Worm (Caenorhabditis elegans) whole organism, young adult: ENCODE data around the gene F55A11.11.

Source experiments
- B0019.2 ChIP-seq: fragments of 200-800 bp; sonication (Bioruptor generic); conservative IDR thresholded peaks from 2 replicates; pipeline ENCODE4 v1.3.6; 2022; ENCODE audit warnings: missing genetic modification reagents, missing genetic modification characterization, missing compliant biosample characterization
- B0336.3 ChIP-seq: fragments of 200-800 bp; sonication (Bioruptor generic); IDR thresholded peaks from 2 replicates; pipeline ENCODE4 v1.3.6; 2022; ENCODE audit warnings: missing genetic modification characterization, missing compliant biosample characterization
- C06A6.2 ChIP-seq: fragments of 200-800 bp; sonication (Bioruptor generic); conservative IDR thresholded peaks from 2 replicates; pipeline ENCODE4 v1.3.6; 2022; ENCODE audit warnings: missing genetic modification characterization, missing compliant biosample characterization
- F10E7.11 ChIP-seq: sonication (generic microtip); optimal IDR thresholded peaks from 2 replicates; lab custom pipeline; 2017; ENCODE audit warnings: mild to moderate bottlenecking, missing genetic modification characterization, moderate library complexity, missing compliant biosample characterization
- F33H1.4 ChIP-seq: fragments of 200-800 bp; sonication (Bioruptor generic); IDR thresholded peaks from 2 replicates; pipeline ENCODE4 v1.3.6; 2022; ENCODE audit warnings: missing genetic modification reagents, missing genetic modification characterization, missing compliant biosample characterization
- F37B4.10 ChIP-seq: fragments of 200-800 bp; sonication (Bioruptor generic); IDR thresholded peaks from 2 replicates; pipeline ENCODE4 v1.3.6; 2022; ENCODE audit warnings: missing genetic modification characterization, missing compliant biosample characterization
- F52B5.7 ChIP-seq: sonication (generic microtip); optimal IDR thresholded peaks from 2 replicates; lab custom pipeline; 2016; ENCODE audit warnings: mild to moderate bottlenecking, missing genetic modification characterization, missing compliant biosample characterization
- F57A8.1 ChIP-seq: fragments of 200-800 bp; sonication (Bioruptor generic); optimal IDR thresholded peaks from 2 replicates; lab custom pipeline; 2018; ENCODE audit warnings: mild to moderate bottlenecking, missing genetic modification characterization, moderate library complexity, missing compliant biosample characterization
- K12H6.12 ChIP-seq: fragments of 200-800 bp; sonication (Bioruptor generic); optimal IDR thresholded peaks from 2 replicates; lab custom pipeline; 2018; ENCODE audit warnings: mild to moderate bottlenecking, missing genetic modification characterization, missing compliant biosample characterization
- T07F8.4 ChIP-seq: sonication (generic microtip); optimal IDR thresholded peaks from 2 replicates; lab custom pipeline; 2016; ENCODE audit warnings: mild to moderate bottlenecking, missing genetic modification characterization, moderate library complexity, missing compliant biosample characterization
- Y67H2A.10 ChIP-seq: fragments of 200-800 bp; sonication (Bioruptor generic); conservative IDR thresholded peaks from 2 replicates; pipeline ENCODE4 v1.3.6; 2022; ENCODE audit warnings: missing genetic modification reagents, missing genetic modification characterization, missing compliant biosample characterization
- Y95B8A.8 ChIP-seq: fragments of 200-800 bp; sonication (Bioruptor generic); IDR thresholded peaks from 2 replicates; pipeline ENCODE4 v1.3.6; 2022; ENCODE audit warnings: missing genetic modification reagents, missing genetic modification characterization, missing compliant biosample characterization
- ZK185.1 ChIP-seq: sonication (generic microtip); optimal IDR thresholded peaks from 2 replicates; lab custom pipeline; 2016; ENCODE audit warnings: mild to moderate bottlenecking, missing genetic modification characterization, missing compliant biosample characterization; ENCODE audit not compliant: poor library complexity, severe bottlenecking
- ama-1 ChIP-seq, 3 experiments: fragments of 150-350 bp in 1 of 3; sonication (generic microtip) in 2 of 3; optimal IDR thresholded peaks; 2 replicates each; lab custom pipeline; 2014 to 2018; ENCODE audit warnings: missing biosample characterization in 2 of 3, missing genetic modification characterization in 2 of 3, missing genetic modification reagents in 2 of 3
- aptf-2 ChIP-seq: fragments of 200-800 bp; sonication (Bioruptor generic); conservative IDR thresholded peaks from 2 replicates; pipeline ENCODE4 v1.3.6; 2022; ENCODE audit warnings: missing genetic modification reagents, missing genetic modification characterization, missing compliant biosample characterization
- attf-5 ChIP-seq: fragments of 200-800 bp; sonication (Bioruptor generic); optimal IDR thresholded peaks from 2 replicates; lab custom pipeline; 2018; ENCODE audit warnings: mild to moderate bottlenecking, missing genetic modification characterization, missing compliant biosample characterization
- attf-6 ChIP-seq: fragments of 200-800 bp; sonication (Bioruptor generic); IDR thresholded peaks from 2 replicates; pipeline ENCODE4 v1.3.6; 2022; ENCODE audit warnings: missing genetic modification reagents, missing genetic modification characterization, missing compliant biosample characterization
- bed-1 ChIP-seq: fragments of 200-800 bp; sonication (Bioruptor generic); IDR thresholded peaks from 2 replicates; pipeline ENCODE4 v1.3.6; 2022; ENCODE audit warnings: missing genetic modification reagents, missing genetic modification characterization, missing compliant biosample characterization
- ceh-100 ChIP-seq: fragments of 200-800 bp; sonication (Bioruptor generic); IDR thresholded peaks from 2 replicates; pipeline ENCODE4 v1.3.6; 2022; ENCODE audit warnings: missing genetic modification reagents, missing genetic modification characterization, missing compliant biosample characterization
- ceh-58 ChIP-seq: fragments of 200-800 bp; sonication (Bioruptor generic); IDR thresholded peaks from 2 replicates; pipeline ENCODE4 v1.3.6; 2022; ENCODE audit warnings: missing genetic modification characterization, missing compliant biosample characterization
- ceh-79 ChIP-seq: sonication (generic microtip); optimal IDR thresholded peaks from 2 replicates; lab custom pipeline; 2017; ENCODE audit warnings: mild to moderate bottlenecking, missing genetic modification characterization, missing compliant biosample characterization
- ceh-91 ChIP-seq: fragments of 200-800 bp; sonication (Bioruptor generic); IDR thresholded peaks from 2 replicates; pipeline ENCODE4 v1.3.6; 2022; ENCODE audit warnings: missing genetic modification reagents, missing genetic modification characterization, missing compliant biosample characterization
- egl-44 ChIP-seq: fragments of 200-800 bp; sonication (Bioruptor generic); IDR thresholded peaks from 2 replicates; pipeline ENCODE4 v1.3.6; 2022; ENCODE audit warnings: missing genetic modification reagents, missing genetic modification characterization, missing compliant biosample characterization
- egrh-3 ChIP-seq: fragments of 200-800 bp; sonication (Bioruptor generic); IDR thresholded peaks from 2 replicates; pipeline ENCODE4 v1.3.6; 2022; ENCODE audit warnings: missing genetic modification reagents, missing genetic modification characterization, missing compliant biosample characterization
- ets-4 ChIP-seq: fragments of 200-800 bp; sonication (Bioruptor generic); optimal IDR thresholded peaks from 2 replicates; lab custom pipeline; 2018; ENCODE audit warnings: mild to moderate bottlenecking, missing genetic modification characterization, missing compliant biosample characterization
- him-1 ChIP-seq: sonication (generic microtip); optimal IDR thresholded peaks from 2 replicates; lab custom pipeline; 2016; ENCODE audit warnings: missing genotype, missing genetic modification reagents, missing genetic modification characterization, missing compliant biosample characterization
- hlh-26 ChIP-seq: fragments of 200-800 bp; sonication (Bioruptor generic); conservative IDR thresholded peaks from 2 replicates; pipeline ENCODE4 v1.3.6; 2022; ENCODE audit warnings: missing genetic modification reagents, missing genetic modification characterization, missing compliant biosample characterization
- let-526 ChIP-seq: fragments of 200-800 bp; sonication (Bioruptor generic); IDR thresholded peaks from 2 replicates; pipeline ENCODE4 v1.3.6; 2022; ENCODE audit warnings: missing genetic modification reagents, missing genetic modification characterization, missing compliant biosample characterization
- let-607 ChIP-seq, 2 experiments: fragments of 200-800 bp in 1 of 2; sonication (Bioruptor generic) in 1 of 2; sonication (generic microtip) in 1 of 2; optimal IDR thresholded peaks; 2 replicates each; lab custom pipeline; 2016 to 2018; ENCODE audit warnings: mild to moderate bottlenecking in 2 of 2, missing compliant biosample characterization in 2 of 2, missing genetic modification characterization in 2 of 2, moderate library complexity in 2 of 2, missing genotype in 1 of 2
- lin-40 ChIP-seq: sonication (generic microtip); optimal IDR thresholded peaks from 2 replicates; lab custom pipeline; 2016; ENCODE audit warnings: missing genetic modification characterization, mild to moderate bottlenecking, missing compliant biosample characterization, missing genotype, missing genetic modification reagents
- lin-54 ChIP-seq: fragments of 200-800 bp; sonication (Bioruptor generic); optimal IDR thresholded peaks from 2 replicates; lab custom pipeline; 2018; ENCODE audit warnings: mild to moderate bottlenecking, missing genetic modification characterization, missing compliant biosample characterization
- madf-3 ChIP-seq: fragments of 200-800 bp; sonication (Bioruptor generic); IDR thresholded peaks from 2 replicates; pipeline ENCODE4 v1.3.6; 2022; ENCODE audit warnings: missing genetic modification reagents, missing genetic modification characterization, missing compliant biosample characterization
- mcd-1 ChIP-seq: fragments of 200-800 bp; sonication (Bioruptor generic); IDR thresholded peaks from 2 replicates; pipeline ENCODE4 v1.3.6; 2022; ENCODE audit warnings: missing genetic modification reagents, missing genetic modification characterization, missing compliant biosample characterization
- nhr-27 ChIP-seq: fragments of 200-800 bp; sonication (Bioruptor generic); optimal IDR thresholded peaks from 2 replicates; lab custom pipeline; 2018; ENCODE audit warnings: mild to moderate bottlenecking, missing genetic modification characterization, moderate library complexity, missing compliant biosample characterization
- nhr-80 ChIP-seq: sonication (generic microtip); optimal IDR thresholded peaks from 2 replicates; lab custom pipeline; 2016; ENCODE audit warnings: missing genetic modification characterization, missing compliant biosample characterization
- pbrm-1 ChIP-seq: fragments of 200-800 bp; sonication (Bioruptor generic); IDR thresholded peaks from 2 replicates; pipeline ENCODE4 v1.3.6; 2022; ENCODE audit warnings: missing genetic modification reagents, missing genetic modification characterization, missing compliant biosample characterization
- pha-4 ChIP-seq: fragments of 150-350 bp; sonication (generic microtip); optimal IDR thresholded peaks from 2 replicates; lab custom pipeline; 2014; ENCODE audit warnings: missing biosample characterization, missing genetic modification reagents, missing genetic modification characterization
- rcor-1 ChIP-seq: fragments of 200-800 bp; sonication (Bioruptor generic); IDR thresholded peaks from 2 replicates; pipeline ENCODE4 v1.3.6; 2022; ENCODE audit warnings: missing genetic modification reagents, missing genetic modification characterization, missing compliant biosample characterization
- rpc-1 ChIP-seq, 2 experiments: fragments of 150-350 bp in 1 of 2; sonication (generic microtip) in 1 of 2; optimal IDR thresholded peaks; 2 replicates each; lab custom pipeline; 2014 to 2018; ENCODE audit warnings: missing biosample characterization in 1 of 2, missing genetic modification characterization in 1 of 2, missing genetic modification reagents in 1 of 2, missing genotype in 1 of 2
- sea-2 ChIP-seq: fragments of 200-800 bp; sonication (Bioruptor generic); IDR thresholded peaks from 2 replicates; pipeline ENCODE4 v1.3.6; 2022; ENCODE audit warnings: missing genetic modification characterization, missing compliant biosample characterization
- snpc-1.1 ChIP-seq: sonication (generic microtip); optimal IDR thresholded peaks from 2 replicates; lab custom pipeline; 2017; ENCODE audit warnings: missing genetic modification characterization, mild to moderate bottlenecking, missing compliant biosample characterization, antibody characterized with exemption, moderate library complexity, missing genotype, missing genetic modification reagents; ENCODE audit not compliant: insufficient read depth
- snpc-1.3 ChIP-seq: sonication (generic microtip); optimal IDR thresholded peaks from 2 replicates; lab custom pipeline; 2017; ENCODE audit warnings: missing genetic modification characterization, mild to moderate bottlenecking, missing compliant biosample characterization, antibody characterized with exemption, moderate library complexity, missing genotype, missing genetic modification reagents; ENCODE audit not compliant: insufficient read depth
- snpc-4 ChIP-seq, 5 experiments: fragments of 150-350 bp in 1 of 5; sonication (generic microtip) in 4 of 5; optimal IDR thresholded peaks; 2 replicates each; lab custom pipeline; 2014 to 2018; ENCODE audit warnings: missing genetic modification characterization in 5 of 5, missing biosample characterization in 3 of 5, antibody characterized with exemption in 2 of 5, mild to moderate bottlenecking in 2 of 5, missing compliant biosample characterization in 2 of 5, missing genotype in 2 of 5, moderate library complexity in 2 of 5, missing genetic modification reagents in 1 of 5
- somi-1 ChIP-seq: fragments of 200-800 bp; sonication (Bioruptor generic); optimal IDR thresholded peaks from 2 replicates; lab custom pipeline; 2018; ENCODE audit warnings: mild to moderate bottlenecking, missing genetic modification characterization, missing compliant biosample characterization
- ztf-18 ChIP-seq: sonication (generic microtip); optimal IDR thresholded peaks from 2 replicates; lab custom pipeline; 2016; ENCODE audit warnings: missing genotype, mild to moderate bottlenecking, missing genetic modification characterization, missing compliant biosample characterization
- ztf-26 ChIP-seq: sonication (generic microtip); optimal IDR thresholded peaks from 2 replicates; lab custom pipeline; 2017; ENCODE audit warnings: missing genetic modification characterization, missing compliant biosample characterization

F55A11.11 gene

ce11 chrV:11823978-11824377 lies 41.0 kb downstream of the F55A11.11 start (continued):
- TF ChIP-seq snpc-1.1 (tag; lab: Kevin White, UChicago) (no peak), bed-1 (GFP tag; lab: Robert Waterston, UW) (no peak), rpc-1 (optimal IDR thresholded peaks at IDR 0.05; lab: Kevin White, UChicago) (no peak), rpc-1 (tag; optimal IDR thresholded peaks at IDR 0.05; lab: Kevin White, UChicago) (no peak), pha-4 (tag; lab: Kevin White, UChicago) (peak; percentile 62), snpc-4 (GFP tag; optimal IDR thresholded peaks at IDR 0.05; lab: Kevin White, UChicago) (no peak), snpc-4 (tag; optimal IDR thresholded peaks at IDR 0.05; lab: Kevin White, UChicago) (peak in 2 of 4 experiments; percentile 17 to 22), ztf-26 (peak; percentile 38), snpc-1.3 (tag; lab: Kevin White, UChicago) (no peak), rcor-1 (0 out of 2 replicates have a peak, but pooled peaks have one; percentile 18), nhr-80 (peak; percentile 65), egl-44 (GFP tag; lab: Robert Waterston, UW) (peak; percentile 77), K12H6.12 (tag; lab: Kevin White, UChicago) (no peak), hlh-26 (GFP tag; lab: Robert Waterston, UW) (no peak), F10E7.11 (tag; lab: Kevin White, UChicago) (no peak), ceh-79 (tag; lab: Kevin White, UChicago) (no peak), somi-1 (GFP tag; lab: Kevin White, UChicago) (peak; percentile 60), T07F8.4 (tag; lab: Kevin White, UChicago) (no peak), egrh-3 (GFP tag; lab: Robert Waterston, UW) (no peak), F37B4.10 (GFP tag; lab: Robert Waterston, UW) (no peak), let-607 (tag; optimal IDR thresholded peaks at IDR 0.05; lab: Kevin White, UChicago) (peak in 1 of 2 experiments; percentile 50), ztf-18 (no peak), him-1 (tag; lab: Kevin White, UChicago) (no peak), B0336.3 (GFP tag; lab: Robert Waterston, UW) (peak; percentile 50; the same call in 1 of the 2 replicates), nhr-27 (no peak), F57A8.1 (GFP tag; lab: Kevin White, UChicago) (no peak), let-526 (GFP tag; lab: Robert Waterston, UW) (peak; percentile 72; the same call in 1 of the 2 replicates), sea-2 (GFP tag; lab: Robert Waterston, UW) (no peak), C06A6.2 (GFP tag; lab: Robert Waterston, UW) (0 out of 2 replicates have a peak, but pooled peaks have one; percentile 14), lin-40 (tag; lab: Kevin White, UChicago) (peak; percentile 57), madf-3 (no peak), B0019.2 (GFP tag; lab: Robert Waterston, UW) (no peak), mcd-1 (GFP tag; lab: Robert Waterston, UW) (peak; percentile 43; the same call in 1 of the 2 replicates), lin-54 (GFP tag; lab: Kevin White, UChicago) (peak; percentile 67), ZK185.1 (tag; lab: Kevin White, UChicago) (peak; percentile 38), aptf-2 (no peak), attf-6 (GFP tag; lab: Robert Waterston, UW) (no peak), ceh-91 (no peak), ceh-58 (GFP tag; lab: Robert Waterston, UW) (no peak), attf-5 (GFP tag; lab: Kevin White, UChicago) (peak; percentile 60), ceh-100 (no peak), F52B5.7 (tag; lab: Kevin White, UChicago) (peak; percentile 46), ets-4 (GFP tag; lab: Kevin White, UChicago) (peak; percentile 28), pbrm-1 (GFP tag; lab: Robert Waterston, UW) (no peak), ama-1 (optimal IDR thresholded peaks at IDR 0.05; lab: Kevin White, UChicago) (no peak), ama-1 (GFP tag; optimal IDR thresholded peaks at IDR 0.05; lab: Kevin White, UChicago) (no peak), Y95B8A.8 (GFP tag; lab: Robert Waterston, UW) (peak; percentile 25; the same call in 1 of the 2 replicates), Y67H2A.10 (GFP tag; lab: Robert Waterston, UW) (no peak), F33H1.4 (GFP tag; lab: Robert Waterston, UW) (no peak)
